Worm (Caenorhabditis elegans): ENCODE results near the gene B0310.3.

- TF ChIP-seq arid-1 (GFP tag; conservative IDR thresholded peaks at IDR 0.05) (no peak), mxl-2 (GFP tag; conservative IDR thresholded peaks at IDR 0.05) (no peak), ama-1 (optimal IDR thresholded peaks at IDR 0.05) (no peak), nhr-11 (tag; optimal IDR thresholded peaks at IDR 0.05) (no peak), dpl-1 (GFP tag; optimal IDR thresholded peaks at IDR 0.05) (no peak), ZK546.5 (tag; optimal IDR thresholded peaks at IDR 0.05) (no peak), unc-62 (GFP tag; optimal IDR thresholded peaks at IDR 0.05 in 1 of 2) (peak in 1 of 2 experiments; percentile 99), unc-62 (tag; optimal IDR thresholded peaks at IDR 0.05) (no peak), nhr-77 (tag; optimal IDR thresholded peaks at IDR 0.05) (no peak), Y105C5A.15 (GFP tag; IDR thresholded peaks at IDR 0.05) (no peak), lin-15B (tag; optimal IDR thresholded peaks at IDR 0.05) (no peak), nhr-10 (tag; optimal IDR thresholded peaks at IDR 0.05) (no peak), nhr-237 (tag; optimal IDR thresholded peaks at IDR 0.05) (no peak), zip-2 (tag; optimal IDR thresholded peaks at IDR 0.05) (no peak)
Observed at ce11 chrX:467338-467823, 53.4 kb downstream of the B0310.3 start.

Measured in whole organism, L4 larva.